Worm (Caenorhabditis elegans): ENCODE results near the gene srg-20.
"Not testable (repeated sequence)": the region's sequence is repeated elsewhere in the genome, so short reads cannot be mapped to it uniquely, and the experiment has no call there.

srg-20 gene

ce11 chrII:1636392-1636791 lies at the start of gene srg-20:
Gene srg-20, plus strand, starts transcription at chrII:1636692.
- not testable (repeated sequence) for TF ChIP-seq klf-2 (GFP tag; conservative IDR thresholded peaks at IDR 0.05); flt-1 (GFP tag; IDR thresholded peaks at IDR 0.05); T22C8.4 (GFP tag; IDR thresholded peaks at IDR 0.05)

ce11 chrII:1589845-1590244 lies 46.6 kb upstream of the srg-20 start, which contains the start of gene T07H3.7:
Gene T07H3.7, minus strand, starts transcription at chrII:1589945.
- TF ChIP-seq flt-1 (GFP tag; IDR thresholded peaks at IDR 0.05) (no peak), ztf-29 (GFP tag; IDR thresholded peaks at IDR 0.05) (no peak), klf-2 (GFP tag; conservative IDR thresholded peaks at IDR 0.05) (no peak), ztf-23 (GFP tag; IDR thresholded peaks at IDR 0.05) (no peak), cog-1 (tag; optimal IDR thresholded peaks at IDR 0.05) (no peak), ref-1 (GFP tag; conservative IDR thresholded peaks at IDR 0.05) (no peak), med-1 (GFP tag; optimal IDR thresholded peaks at IDR 0.05; ENCODE audit: insufficient read depth) (no peak), T22C8.4 (GFP tag; IDR thresholded peaks at IDR 0.05) (no peak), tab-1 (GFP tag; IDR thresholded peaks at IDR 0.05) (no peak)

- TF ChIP-seq ztf-29 (GFP tag; IDR thresholded peaks at IDR 0.05) (no peak), cog-1 (tag; optimal IDR thresholded peaks at IDR 0.05) (no peak), med-1 (GFP tag; optimal IDR thresholded peaks at IDR 0.05; ENCODE audit: insufficient read depth) (no peak), klf-2 (GFP tag; conservative IDR thresholded peaks at IDR 0.05) (no peak), ref-1 (GFP tag; conservative IDR thresholded peaks at IDR 0.05) (no peak), T22C8.4 (GFP tag; IDR thresholded peaks at IDR 0.05) (no peak), tab-1 (GFP tag; IDR thresholded peaks at IDR 0.05) (no peak), ztf-23 (GFP tag; IDR thresholded peaks at IDR 0.05) (no peak), flt-1 (GFP tag; IDR thresholded peaks at IDR 0.05) (no peak)
Observed at ce11 chrII:1595137-1595536, 41.4 kb upstream of the srg-20 start, which contains the start of gene clec-20. Gene clec-20, minus strand, starts transcription at chrII:1595237.

ce11 chrII:1597101-1598088 lies 39.1 kb upstream of the srg-20 start, which contains the start of gene bath-46:
Gene bath-46, plus strand, starts transcription at chrII:1597906.
- no peak for TF ChIP-seq ztf-23 (GFP tag; IDR thresholded peaks at IDR 0.05)
- TF ChIP-seq ztf-29 (GFP tag; IDR thresholded peaks at IDR 0.05) = no peak
- TF ChIP-seq T22C8.4 (GFP tag; IDR thresholded peaks at IDR 0.05) = no peak
- TF ChIP-seq med-1 (GFP tag; optimal IDR thresholded peaks at IDR 0.05; ENCODE audit: insufficient read depth) = no peak
- no peak for TF ChIP-seq tab-1 (GFP tag; IDR thresholded peaks at IDR 0.05)

ce11 chrII:1600661-1601060 lies 35.8 kb upstream of the srg-20 start, which contains the start of gene bath-26:
Gene bath-26, minus strand, starts transcription at chrII:1600761.
- no peak for TF ChIP-seq med-1 (GFP tag; optimal IDR thresholded peaks at IDR 0.05; ENCODE audit: insufficient read depth)
- TF ChIP-seq T22C8.4 (GFP tag; IDR thresholded peaks at IDR 0.05) = no peak
- no peak for TF ChIP-seq cog-1 (tag; optimal IDR thresholded peaks at IDR 0.05)
- no peak for TF ChIP-seq ztf-23 (GFP tag; IDR thresholded peaks at IDR 0.05)
- no peak for TF ChIP-seq flt-1 (GFP tag; IDR thresholded peaks at IDR 0.05)
- TF ChIP-seq klf-2 (GFP tag; conservative IDR thresholded peaks at IDR 0.05) = no peak

- TF ChIP-seq ztf-29 (GFP tag; IDR thresholded peaks at IDR 0.05) = no peak
- no peak for TF ChIP-seq ztf-23 (GFP tag; IDR thresholded peaks at IDR 0.05)
- no peak for TF ChIP-seq tab-1 (GFP tag; IDR thresholded peaks at IDR 0.05)
- no peak for TF ChIP-seq cog-1 (tag; optimal IDR thresholded peaks at IDR 0.05)
- no peak for TF ChIP-seq T22C8.4 (GFP tag; IDR thresholded peaks at IDR 0.05)
- no peak for TF ChIP-seq flt-1 (GFP tag; IDR thresholded peaks at IDR 0.05)
- TF ChIP-seq klf-2 (GFP tag; conservative IDR thresholded peaks at IDR 0.05) = no peak
- no peak for TF ChIP-seq ref-1 (GFP tag; conservative IDR thresholded peaks at IDR 0.05)
- TF ChIP-seq med-1 (GFP tag; optimal IDR thresholded peaks at IDR 0.05; ENCODE audit: insufficient read depth) = no peak
Observed at ce11 chrII:1601507-1601906, 35.0 kb upstream of the srg-20 start, which contains the start of gene bath-47. Gene bath-47, plus strand, starts transcription at chrII:1601811.

- no peak for TF ChIP-seq cog-1 (tag; optimal IDR thresholded peaks at IDR 0.05)
- no peak for TF ChIP-seq ref-1 (GFP tag; conservative IDR thresholded peaks at IDR 0.05)
- no peak for TF ChIP-seq klf-2 (GFP tag; conservative IDR thresholded peaks at IDR 0.05)
- TF ChIP-seq med-1 (GFP tag; optimal IDR thresholded peaks at IDR 0.05; ENCODE audit: insufficient read depth) = no peak
- TF ChIP-seq ztf-23 (GFP tag; IDR thresholded peaks at IDR 0.05) = no peak
- TF ChIP-seq tab-1 (GFP tag; IDR thresholded peaks at IDR 0.05) = no peak
- no peak for TF ChIP-seq flt-1 (GFP tag; IDR thresholded peaks at IDR 0.05)
- no peak for TF ChIP-seq ztf-29 (GFP tag; IDR thresholded peaks at IDR 0.05)
- TF ChIP-seq T22C8.4 (GFP tag; IDR thresholded peaks at IDR 0.05) = no peak
Observed at ce11 chrII:1603049-1603448, 33.4 kb upstream of the srg-20 start.

ce11 chrII:1605010-1605409 lies 31.5 kb upstream of the srg-20 start:
- TF ChIP-seq ref-1 (GFP tag; conservative IDR thresholded peaks at IDR 0.05) (no peak), cog-1 (tag; optimal IDR thresholded peaks at IDR 0.05) (no peak), tab-1 (GFP tag; IDR thresholded peaks at IDR 0.05) (no peak), T22C8.4 (GFP tag; IDR thresholded peaks at IDR 0.05) (no peak), flt-1 (GFP tag; IDR thresholded peaks at IDR 0.05) (no peak), klf-2 (GFP tag; conservative IDR thresholded peaks at IDR 0.05) (no peak), med-1 (GFP tag; optimal IDR thresholded peaks at IDR 0.05; ENCODE audit: insufficient read depth) (no peak), ztf-23 (GFP tag; IDR thresholded peaks at IDR 0.05) (no peak), ztf-29 (GFP tag; IDR thresholded peaks at IDR 0.05) (no peak)

- TF ChIP-seq med-1 (GFP tag; optimal IDR thresholded peaks at IDR 0.05; ENCODE audit: insufficient read depth) (no peak), ztf-29 (GFP tag; IDR thresholded peaks at IDR 0.05) (no peak), tab-1 (GFP tag; IDR thresholded peaks at IDR 0.05) (no peak), T22C8.4 (GFP tag; IDR thresholded peaks at IDR 0.05) (no peak), ztf-23 (GFP tag; IDR thresholded peaks at IDR 0.05) (no peak), cog-1 (tag; optimal IDR thresholded peaks at IDR 0.05) (no peak), flt-1 (GFP tag; IDR thresholded peaks at IDR 0.05) (no peak), ref-1 (GFP tag; conservative IDR thresholded peaks at IDR 0.05) (no peak), klf-2 (GFP tag; conservative IDR thresholded peaks at IDR 0.05) (no peak)
Observed at ce11 chrII:1606079-1606478, 30.4 kb upstream of the srg-20 start, which contains the start of gene bath-33. Gene bath-33, minus strand, starts transcription at chrII:1606179.
